Fruit fly (Drosophila melanogaster) whole organism, embryonic: Measurements from ENCODE around the gene CG13086.

Source experiments
- B-H2 ChIP-seq: fragments of 200-800 bp; sonication (Bioruptor generic); optimal IDR thresholded peaks from 2 replicates; lab custom pipeline; 2018; ENCODE audit warnings: missing biosample characterization, mild to moderate bottlenecking, missing genetic modification characterization
- Bdp1 ChIP-seq: fragments of 200-800 bp; sonication (Bioruptor generic); optimal IDR thresholded peaks from 3 replicates; lab custom pipeline; 2016; ENCODE audit warnings: missing biosample characterization, missing genetic modification characterization
- Bteb2 ChIP-seq: fragments of 200-800 bp; sonication (Bioruptor generic); optimal IDR thresholded peaks from 2 replicates; lab custom pipeline; 2016; ENCODE audit warnings: missing biosample characterization, missing genetic modification characterization
- CG10209 ChIP-seq: fragments of 200-800 bp; sonication (Bioruptor generic); optimal IDR thresholded peaks from 3 replicates; lab custom pipeline; 2017; ENCODE audit warnings: missing biosample characterization, mild to moderate bottlenecking, missing genetic modification characterization, missing genetic modification reagents
- CG10959 ChIP-seq: fragments of 200-800 bp; sonication (Bioruptor generic); IDR thresholded peaks from 2 replicates; pipeline ENCODE4 v1.3.6; 2022; ENCODE audit warnings: missing biosample characterization, missing genetic modification characterization
- CG11696 ChIP-seq: fragments of 200-800 bp; sonication (Bioruptor generic); IDR thresholded peaks from 2 replicates; pipeline ENCODE4 v1.3.6; 2022; ENCODE audit warnings: missing biosample characterization, missing genetic modification characterization
- CG12155 ChIP-seq: fragments of 200-800 bp; sonication (Bioruptor generic); optimal IDR thresholded peaks from 3 replicates; lab custom pipeline; 2016; ENCODE audit warnings: missing biosample characterization, missing genetic modification characterization
- CG12299 ChIP-seq: fragments of 200-800 bp; sonication (Bioruptor generic); optimal IDR thresholded peaks from 2 replicates; lab custom pipeline; 2018; ENCODE audit warnings: missing biosample characterization, mild to moderate bottlenecking, missing genetic modification characterization
- CG13424 ChIP-seq: fragments of 200-800 bp; sonication (Bioruptor generic); optimal IDR thresholded peaks from 2 replicates; lab custom pipeline; 2019; ENCODE audit warnings: missing biosample characterization, mild to moderate bottlenecking, missing genetic modification characterization, moderate library complexity
- CG14710 ChIP-seq: fragments of 200-800 bp; sonication (Bioruptor generic); optimal IDR thresholded peaks from 3 replicates; lab custom pipeline; 2019; ENCODE audit warnings: missing biosample characterization, mild to moderate bottlenecking, missing genetic modification characterization, moderate library complexity
- CG14965 ChIP-seq: fragments of 200-800 bp; sonication (Bioruptor generic); optimal IDR thresholded peaks from 2 replicates; lab custom pipeline; 2016; ENCODE audit warnings: missing biosample characterization, missing genetic modification characterization, borderline replicate concordance
- CG1647 ChIP-seq: fragments of 200-800 bp; sonication (Bioruptor generic); optimal IDR thresholded peaks from 3 replicates; lab custom pipeline; 2016; ENCODE audit warnings: missing biosample characterization, missing genetic modification characterization
- CG17328 ChIP-seq: fragments of 200-800 bp; sonication (Bioruptor generic); IDR thresholded peaks from 2 replicates; pipeline ENCODE4 v1.3.6; 2022; ENCODE audit warnings: missing biosample characterization, missing genetic modification characterization
- CG17359 ChIP-seq: fragments of 200-800 bp; sonication (Bioruptor generic); optimal IDR thresholded peaks from 3 replicates; lab custom pipeline; 2018; ENCODE audit warnings: missing biosample characterization, mild to moderate bottlenecking, missing genetic modification characterization, moderate library complexity
- CG17361 ChIP-seq: fragments of 200-800 bp; sonication (Bioruptor generic); IDR thresholded peaks from 3 replicates; pipeline ENCODE4 v1.3.6; 2022; ENCODE audit warnings: missing biosample characterization, missing genetic modification characterization
- CG17802 ChIP-seq: fragments of 200-800 bp; sonication (Bioruptor generic); optimal IDR thresholded peaks from 2 replicates; lab custom pipeline; 2018; ENCODE audit warnings: missing biosample characterization, mild to moderate bottlenecking, missing genetic modification characterization, moderate library complexity
- CG18262 ChIP-seq: fragments of 200-800 bp; optimal IDR thresholded peaks from 3 replicates; lab custom pipeline; 2019; ENCODE audit warnings: missing biosample characterization, mild to moderate bottlenecking, missing genetic modification characterization, moderate library complexity
- CG18599 ChIP-seq: fragments of 200-800 bp; sonication (Bioruptor generic); optimal IDR thresholded peaks from 3 replicates; lab custom pipeline; 2017; ENCODE audit warnings: missing biosample characterization, missing genetic modification characterization, mild to moderate bottlenecking, moderate library complexity, missing genetic modification reagents
- CG18619 ChIP-seq: fragments of 200-800 bp; sonication (Bioruptor generic); optimal IDR thresholded peaks from 3 replicates; lab custom pipeline; 2017; ENCODE audit warnings: missing biosample characterization, mild to moderate bottlenecking, missing genetic modification characterization
- CG2875 ChIP-seq: fragments of 200-800 bp; sonication (Bioruptor generic); optimal IDR thresholded peaks from 2 replicates; lab custom pipeline; 2017; ENCODE audit warnings: missing biosample characterization, mild to moderate bottlenecking, missing genetic modification characterization, missing genetic modification reagents
- CG2889 ChIP-seq: fragments of 200-800 bp; sonication (Bioruptor generic); IDR thresholded peaks from 3 replicates; pipeline ENCODE4 v1.3.6; 2022; ENCODE audit warnings: missing biosample characterization, missing genetic modification characterization
- CG33213 ChIP-seq: fragments of 200-800 bp; sonication (Bioruptor generic); optimal IDR thresholded peaks from 3 replicates; lab custom pipeline; 2016; ENCODE audit warnings: missing biosample characterization, missing genetic modification characterization
- CG3995 ChIP-seq: fragments of 200-800 bp; sonication (Bioruptor generic); optimal IDR thresholded peaks from 3 replicates; lab custom pipeline; 2016; ENCODE audit warnings: missing biosample characterization, missing genetic modification characterization
- CG4360 ChIP-seq: fragments of 200-800 bp; sonication (Bioruptor generic); IDR thresholded peaks from 2 replicates; pipeline ENCODE4 v1.3.6; 2022; ENCODE audit warnings: missing biosample characterization, missing genetic modification characterization
- CG8359 ChIP-seq: fragments of 200-800 bp; sonication (Bioruptor generic); optimal IDR thresholded peaks from 2 replicates; lab custom pipeline; 2017; ENCODE audit warnings: missing biosample characterization, mild to moderate bottlenecking, missing genetic modification characterization, borderline replicate concordance
- CG8388 ChIP-seq: fragments of 200-800 bp; sonication (Bioruptor generic); optimal IDR thresholded peaks from 2 replicates; lab custom pipeline; 2019; ENCODE audit warnings: missing biosample characterization, mild to moderate bottlenecking, missing genetic modification characterization, moderate library complexity
- CkIIα-i1 ChIP-seq: fragments of 200-800 bp; sonication (Bioruptor generic); IDR thresholded peaks from 2 replicates; pipeline ENCODE4 v1.3.6; 2022; ENCODE audit warnings: missing biosample characterization, missing genetic modification characterization
- Dip3 ChIP-seq: fragments of 200-800 bp; sonication (Bioruptor generic); optimal IDR thresholded peaks from 3 replicates; lab custom pipeline; 2016; ENCODE audit warnings: missing biosample characterization, missing genetic modification characterization
- Fer1 ChIP-seq: fragments of 200-800 bp; sonication (Bioruptor generic); optimal IDR thresholded peaks from 2 replicates; lab custom pipeline; 2017; ENCODE audit warnings: missing biosample characterization, mild to moderate bottlenecking, missing genetic modification characterization
- MTF-1 ChIP-seq: fragments of 200-800 bp; sonication (Bioruptor generic); optimal IDR thresholded peaks from 2 replicates; lab custom pipeline; 2018; ENCODE audit warnings: missing biosample characterization, mild to moderate bottlenecking, missing genetic modification characterization, borderline replicate concordance
- Rfx ChIP-seq: fragments of 200-800 bp; sonication (Bioruptor generic); IDR thresholded peaks from 2 replicates; pipeline ENCODE4 v1.3.6; 2022; ENCODE audit warnings: missing biosample characterization, missing genetic modification characterization
- Sox100B ChIP-seq: fragments of 200-800 bp; sonication (Bioruptor generic); optimal IDR thresholded peaks from 3 replicates; lab custom pipeline; 2018; ENCODE audit warnings: missing biosample characterization, mild to moderate bottlenecking, missing genetic modification characterization
- ap ChIP-seq: fragments of 200-800 bp; sonication (Bioruptor generic); IDR thresholded peaks from 2 replicates; pipeline ENCODE4 v1.3.6; 2022; ENCODE audit warnings: missing biosample characterization, missing genetic modification characterization
- bab2 ChIP-seq: fragments of 200-800 bp; sonication (Bioruptor generic); optimal IDR thresholded peaks from 2 replicates; lab custom pipeline; 2016; ENCODE audit warnings: missing biosample characterization, missing genetic modification characterization
- dm ChIP-seq: fragments of 200-800 bp; sonication (Bioruptor generic); optimal IDR thresholded peaks from 3 replicates; lab custom pipeline; 2016; ENCODE audit warnings: missing biosample characterization, missing genetic modification characterization
- dmrt11E ChIP-seq: fragments of 200-800 bp; sonication (Bioruptor generic); optimal IDR thresholded peaks from 3 replicates; lab custom pipeline; 2018; ENCODE audit warnings: missing biosample characterization, mild to moderate bottlenecking, missing genetic modification characterization, moderate library complexity
- gem ChIP-seq: fragments of 200-800 bp; sonication (Bioruptor generic); optimal IDR thresholded peaks from 2 replicates; lab custom pipeline; 2019; ENCODE audit warnings: missing biosample characterization, mild to moderate bottlenecking, missing genetic modification characterization, moderate library complexity
- lmd ChIP-seq: fragments of 200-800 bp; sonication (Bioruptor generic); IDR thresholded peaks from 2 replicates; pipeline ENCODE4 v1.3.6; 2022; ENCODE audit warnings: missing biosample characterization, missing genetic modification characterization
- ranshi ChIP-seq: fragments of 200-800 bp; sonication (Bioruptor generic); IDR thresholded peaks from 2 replicates; pipeline ENCODE4 v1.3.6; 2022; ENCODE audit warnings: missing biosample characterization, missing genetic modification characterization
- scrt ChIP-seq: fragments of 200-800 bp; sonication (Bioruptor generic); optimal IDR thresholded peaks from 2 replicates; lab custom pipeline; 2018; ENCODE audit warnings: missing biosample characterization, mild to moderate bottlenecking, missing genetic modification characterization, moderate library complexity
- shn ChIP-seq: fragments of 200-800 bp; sonication (Bioruptor generic); optimal IDR thresholded peaks from 3 replicates; lab custom pipeline; 2016; ENCODE audit warnings: missing biosample characterization, missing genetic modification characterization
- sisA ChIP-seq: fragments of 200-800 bp; sonication (Bioruptor generic); IDR thresholded peaks from 2 replicates; pipeline ENCODE4 v1.3.6; 2022; ENCODE audit warnings: missing biosample characterization, missing genetic modification characterization
- stwl ChIP-seq: fragments of 200-800 bp; sonication (Bioruptor generic); optimal IDR thresholded peaks from 3 replicates; lab custom pipeline; 2018; ENCODE audit warnings: missing biosample characterization, mild to moderate bottlenecking, missing genetic modification characterization, moderate library complexity
- ttk ChIP-seq: fragments of 200-800 bp; sonication (Bioruptor generic); IDR thresholded peaks from 2 replicates; pipeline ENCODE4 v2.1.2; 2022; ENCODE audit warnings: missing biosample characterization, missing genetic modification characterization
- unpg ChIP-seq: fragments of 200-800 bp; sonication (Bioruptor generic); optimal IDR thresholded peaks from 3 replicates; lab custom pipeline; 2018; ENCODE audit warnings: missing biosample characterization, mild to moderate bottlenecking, missing genetic modification characterization, moderate library complexity
- zen ChIP-seq: fragments of 200-800 bp; sonication (Bioruptor generic); optimal IDR thresholded peaks from 3 replicates; lab custom pipeline; 2018; ENCODE audit warnings: missing biosample characterization, mild to moderate bottlenecking, missing genetic modification characterization, moderate library complexity
- zen2 ChIP-seq: fragments of 200-800 bp; sonication (Bioruptor generic); IDR thresholded peaks from 3 replicates; pipeline ENCODE4 v1.3.6; 2022; ENCODE audit warnings: missing biosample characterization, missing genetic modification characterization; ENCODE audit not compliant: partially characterized antibody
- zfh1 ChIP-seq: fragments of 200-800 bp; sonication (Bioruptor generic); IDR thresholded peaks from 3 replicates; pipeline ENCODE4 v1.3.6; 2022; ENCODE audit warnings: missing biosample characterization, missing genetic modification characterization

The CG13086 gene

dm6 chr2L:19325420-19325819 is 38.8 kb upstream of the CG13086 start (continued):
- TF ChIP-seq scrt = no peak
- no peak for TF ChIP-seq Rfx (GFP tag; lab: Robert Waterston, UW)
- no peak for TF ChIP-seq zen2 (GFP tag; lab: Robert Waterston, UW)
- 0 out of 2 replicates have a peak, but pooled peaks have one; percentile 8 for TF ChIP-seq sisA (GFP tag; lab: Robert Waterston, UW)
- 0 out of 2 replicates have a peak, but pooled peaks have one; percentile 26 for TF ChIP-seq CG17328 (GFP tag; lab: Robert Waterston, UW)
- no peak for TF ChIP-seq CkIIα-i1
- TF ChIP-seq zfh1 = no peak
- peak; percentile 15 for TF ChIP-seq CG18262 (tag; lab: Kevin White, UChicago)
- TF ChIP-seq B-H2 (GFP tag; lab: Kevin White, UChicago) = no peak
- peak; percentile 33; the same call in 1 of the 2 replicates for TF ChIP-seq CG11696 (GFP tag; lab: Robert Waterston, UW)
- no peak for TF ChIP-seq CG4360
- no peak for TF ChIP-seq CG14965 (GFP tag; lab: Kevin White, UChicago)
- no peak for TF ChIP-seq Bteb2 (GFP tag; lab: Kevin White, UChicago)
- TF ChIP-seq CG3995 (GFP tag; lab: Kevin White, UChicago) = no peak
- 0 out of 2 replicates have a peak, but pooled peaks have one; percentile 43 for TF ChIP-seq ttk (GFP tag; lab: Robert Waterston, UW)
- no peak for TF ChIP-seq CG2889 (GFP tag; lab: Robert Waterston, UW)
- TF ChIP-seq Fer1 (GFP tag; lab: Kevin White, UChicago) = no peak
- TF ChIP-seq Dip3 (GFP tag; lab: Kevin White, UChicago) = no peak
- no peak for TF ChIP-seq CG18599 (GFP tag; lab: Kevin White, UChicago)
- TF ChIP-seq CG10209 = peak; percentile 1
- TF ChIP-seq lmd (GFP tag; lab: Robert Waterston, UW) = peak; percentile 16; the same call in 1 of the 2 replicates
- TF ChIP-seq Bdp1 (GFP tag; lab: Kevin White, UChicago) = no peak
- peak; percentile 13 for TF ChIP-seq CG17359 (tag; lab: Kevin White, UChicago)
- peak; percentile 27 for TF ChIP-seq dmrt11E (tag; lab: Kevin White, UChicago)
- no peak for TF ChIP-seq ap (GFP tag; lab: Robert Waterston, UW)
- TF ChIP-seq CG12155 (GFP tag; lab: Kevin White, UChicago) = no peak
- no peak for TF ChIP-seq CG12299 (tag; lab: Kevin White, UChicago)
- no peak for TF ChIP-seq shn (GFP tag; lab: Kevin White, UChicago)
- peak; percentile 41 for TF ChIP-seq gem (tag; lab: Kevin White, UChicago)
- TF ChIP-seq MTF-1 (GFP tag; lab: Kevin White, UChicago) = no peak
- TF ChIP-seq CG18619 (GFP tag; lab: Kevin White, UChicago) = no peak
- TF ChIP-seq CG8359 (GFP tag; lab: Kevin White, UChicago) = no peak
- TF ChIP-seq dm = no peak
- TF ChIP-seq stwl (tag; lab: Kevin White, UChicago) = no peak
- TF ChIP-seq bab2 (GFP tag; lab: Kevin White, UChicago) = no peak
- TF ChIP-seq CG17361 (GFP tag; lab: Robert Waterston, UW) = no peak
- TF ChIP-seq CG2875 = no peak
- no peak for TF ChIP-seq CG8388 (GFP tag; lab: Kevin White, UChicago)
- TF ChIP-seq CG10959 = peak; percentile 43; the same call in 1 of the 2 replicates
- no peak for TF ChIP-seq CG17802 (tag; lab: Kevin White, UChicago)
- TF ChIP-seq CG14710 (tag; lab: Kevin White, UChicago) = peak; percentile 30
- no peak for TF ChIP-seq ranshi
- no peak for TF ChIP-seq Sox100B
- TF ChIP-seq CG1647 (GFP tag; lab: Kevin White, UChicago) = no peak
- TF ChIP-seq unpg (GFP tag; lab: Kevin White, UChicago) = peak; percentile 25
- TF ChIP-seq zen = no peak
- TF ChIP-seq CG13424 (tag; lab: Kevin White, UChicago) = no peak
- TF ChIP-seq CG33213 (GFP tag; lab: Kevin White, UChicago) = no peak
